Fruit fly (Drosophila melanogaster) whole organism, embryonic: ENCODE data around the gene Hpd.

ENCODE experiments used
- CG10543 ChIP-seq: fragments of 200-800 bp; sonication (Bioruptor generic); optimal IDR thresholded peaks from 3 replicates; lab custom pipeline; 2017; ENCODE audit warnings: missing biosample characterization, mild to moderate bottlenecking, missing genetic modification characterization, moderate library complexity
- CG11093 ChIP-seq: fragments of 200-800 bp; sonication (Bioruptor generic); IDR thresholded peaks from 3 replicates; pipeline ENCODE4 v1.3.6; 2022; ENCODE audit warnings: missing biosample characterization, missing genetic modification characterization
- CG11504 ChIP-seq: fragments of 200-800 bp; sonication (Bioruptor generic); optimal IDR thresholded peaks from 3 replicates; lab custom pipeline; 2019; ENCODE audit warnings: missing biosample characterization, mild to moderate bottlenecking, missing genetic modification characterization, moderate library complexity
- CG12744 ChIP-seq: fragments of 200-800 bp; sonication (Bioruptor generic); optimal IDR thresholded peaks from 2 replicates; lab custom pipeline; 2016; ENCODE audit warnings: missing biosample characterization, missing genetic modification characterization
- CG13894 ChIP-seq: fragments of 200-800 bp; sonication (Bioruptor generic); optimal IDR thresholded peaks from 3 replicates; lab custom pipeline; 2018; ENCODE audit warnings: missing biosample characterization, mild to moderate bottlenecking, missing genetic modification characterization, moderate library complexity
- CG14667 ChIP-seq: fragments of 200-800 bp; sonication (Bioruptor generic); IDR thresholded peaks from 2 replicates; pipeline ENCODE4 v1.3.6; 2022; ENCODE audit warnings: missing biosample characterization, missing genetic modification characterization
- CG14710 ChIP-seq: fragments of 200-800 bp; sonication (Bioruptor generic); optimal IDR thresholded peaks from 3 replicates; lab custom pipeline; 2019; ENCODE audit warnings: missing biosample characterization, mild to moderate bottlenecking, missing genetic modification characterization, moderate library complexity
- CG15479 ChIP-seq: fragments of 200-800 bp; sonication (Bioruptor generic); optimal IDR thresholded peaks from 3 replicates; lab custom pipeline; 2019; ENCODE audit warnings: missing biosample characterization, mild to moderate bottlenecking, missing genetic modification characterization, moderate library complexity
- CG17186 ChIP-seq: fragments of 200-800 bp; sonication (Bioruptor generic); optimal IDR thresholded peaks from 3 replicates; lab custom pipeline; 2017; ENCODE audit warnings: missing biosample characterization, missing genetic modification reagents, missing genetic modification characterization
- CG2199 ChIP-seq: fragments of 200-800 bp; sonication (Bioruptor generic); IDR thresholded peaks from 3 replicates; pipeline ENCODE4 v1.3.6; 2022; ENCODE audit warnings: missing biosample characterization, missing genetic modification characterization
- CG30020 ChIP-seq: fragments of 200-800 bp; optimal IDR thresholded peaks from 2 replicates; lab custom pipeline; 2019; ENCODE audit warnings: missing biosample characterization, mild to moderate bottlenecking, missing genetic modification characterization, moderate library complexity
- CG3065 ChIP-seq: fragments of 200-800 bp; sonication (Bioruptor generic); optimal IDR thresholded peaks from 2 replicates; lab custom pipeline; 2016; ENCODE audit warnings: missing biosample characterization, missing genetic modification characterization
- CG31441 ChIP-seq: fragments of 200-800 bp; sonication (Bioruptor generic); IDR thresholded peaks from 2 replicates; pipeline ENCODE4 v1.3.6; 2022; ENCODE audit warnings: missing biosample characterization, missing genetic modification characterization
- CG3163 ChIP-seq: fragments of 200-800 bp; sonication (Bioruptor generic); optimal IDR thresholded peaks from 3 replicates; lab custom pipeline; 2016; ENCODE audit warnings: missing biosample characterization, missing genetic modification characterization
- CG3838 ChIP-seq: fragments of 200-800 bp; sonication (Bioruptor generic); optimal IDR thresholded peaks from 3 replicates; lab custom pipeline; 2016; ENCODE audit warnings: missing biosample characterization, missing genetic modification characterization
- CG42726 ChIP-seq: fragments of 200-800 bp; sonication (Bioruptor generic); IDR thresholded peaks from 2 replicates; pipeline ENCODE4 v1.3.6; 2022; ENCODE audit warnings: missing biosample characterization, missing genetic modification characterization; ENCODE audit not compliant: partially characterized antibody
- CG4707 ChIP-seq: fragments of 200-800 bp; sonication (Bioruptor generic); optimal IDR thresholded peaks from 2 replicates; lab custom pipeline; 2018; ENCODE audit warnings: missing biosample characterization, mild to moderate bottlenecking, missing genetic modification characterization, moderate library complexity
- CG4854 ChIP-seq: fragments of 200-800 bp; sonication (Bioruptor generic); optimal IDR thresholded peaks from 2 replicates; lab custom pipeline; 2016; ENCODE audit warnings: missing biosample characterization, missing genetic modification characterization, inconsistent platforms
- CG6689 ChIP-seq: fragments of 200-800 bp; sonication (Bioruptor generic); IDR thresholded peaks from 2 replicates; pipeline ENCODE4 v1.3.6; 2022; ENCODE audit warnings: missing biosample characterization, missing genetic modification characterization
- CG6765 ChIP-seq: fragments of 200-800 bp; sonication (Bioruptor generic); optimal IDR thresholded peaks from 3 replicates; lab custom pipeline; 2017; ENCODE audit warnings: missing biosample characterization, mild to moderate bottlenecking, missing genetic modification characterization
- CrebB ChIP-seq: fragments of 200-800 bp; sonication (Bioruptor generic); optimal IDR thresholded peaks from 3 replicates; lab custom pipeline; 2018; ENCODE audit warnings: missing biosample characterization, mild to moderate bottlenecking, missing genetic modification characterization
- D ChIP-seq, 2 experiments: fragments of 200-800 bp in 1 of 2; fragments of >200 bp in 1 of 2; sonication (Bioruptor generic) in 1 of 2; optimal IDR thresholded peaks; 2 replicates in 1 of 2; 3 replicates in 1 of 2; lab custom pipeline; 2017; ENCODE audit warnings: mild to moderate bottlenecking in 1 of 2, missing biosample characterization in 1 of 2, missing genetic modification characterization in 1 of 2, missing genetic modification reagents in 1 of 2
- Dfd ChIP-seq, 2 experiments: fragments of >200 bp; optimal IDR thresholded peaks; 2 replicates each; lab custom pipeline; 2017; ENCODE audit warnings: missing biosample characterization in 2 of 2, missing genetic modification characterization in 2 of 2
- ERR ChIP-seq: fragments of 200-800 bp; sonication (Bioruptor generic); optimal IDR thresholded peaks from 2 replicates; lab custom pipeline; 2016; ENCODE audit warnings: missing biosample characterization, missing genetic modification characterization
- Fer1 ChIP-seq: fragments of 200-800 bp; sonication (Bioruptor generic); optimal IDR thresholded peaks from 2 replicates; lab custom pipeline; 2017; ENCODE audit warnings: missing biosample characterization, mild to moderate bottlenecking, missing genetic modification characterization
- H15 ChIP-seq: fragments of 200-800 bp; sonication (Bioruptor generic); IDR thresholded peaks from 3 replicates; pipeline ENCODE4 v1.3.6; 2022; ENCODE audit warnings: missing biosample characterization, missing genetic modification characterization
- Hand ChIP-seq: fragments of 200-800 bp; sonication (Bioruptor generic); optimal IDR thresholded peaks from 2 replicates; lab custom pipeline; 2017; ENCODE audit warnings: mild to moderate bottlenecking, missing biosample characterization, missing genetic modification reagents, missing genetic modification characterization
- Pdp1 ChIP-seq, 2 experiments: fragments of 200-800 bp; sonication (Bioruptor generic); optimal IDR thresholded peaks; 3 replicates each; lab custom pipeline; 2016; ENCODE audit warnings: missing biosample characterization in 2 of 2, missing genetic modification characterization in 2 of 2, mild to moderate bottlenecking in 1 of 2, moderate library complexity in 1 of 2
- Poxn ChIP-seq: fragments of 200-800 bp; sonication (Bioruptor generic); IDR thresholded peaks from 2 replicates; pipeline ENCODE4 v1.3.6; 2022; ENCODE audit warnings: missing biosample characterization, missing genetic modification characterization
- Side ChIP-seq: fragments of 200-800 bp; sonication (Bioruptor generic); optimal IDR thresholded peaks from 2 replicates; lab custom pipeline; 2016; ENCODE audit warnings: missing biosample characterization, missing genetic modification characterization
- Ssrp ChIP-seq: fragments of 200-800 bp; sonication (Bioruptor generic); optimal IDR thresholded peaks from 2 replicates; lab custom pipeline; 2018; ENCODE audit warnings: missing biosample characterization, mild to moderate bottlenecking, missing genetic modification characterization, moderate library complexity
- btn ChIP-seq: fragments of 200-800 bp; sonication (Bioruptor generic); optimal IDR thresholded peaks from 2 replicates; lab custom pipeline; 2016; ENCODE audit warnings: missing biosample characterization, missing genetic modification characterization
- crc ChIP-seq: fragments of 200-800 bp; sonication (Bioruptor generic); optimal IDR thresholded peaks from 2 replicates; lab custom pipeline; 2016; ENCODE audit warnings: missing biosample characterization, missing genetic modification characterization
- dmrt99B ChIP-seq: fragments of 200-800 bp; sonication (Bioruptor generic); optimal IDR thresholded peaks from 2 replicates; lab custom pipeline; 2018; ENCODE audit warnings: missing biosample characterization, mild to moderate bottlenecking, missing genetic modification characterization, moderate library complexity
- esg ChIP-seq: fragments of 200-800 bp; sonication (Bioruptor generic); conservative IDR thresholded peaks from 2 replicates; pipeline ENCODE4 v1.3.6; 2022; ENCODE audit warnings: missing biosample characterization, missing genetic modification characterization
- gem ChIP-seq: fragments of 200-800 bp; sonication (Bioruptor generic); optimal IDR thresholded peaks from 2 replicates; lab custom pipeline; 2019; ENCODE audit warnings: missing biosample characterization, mild to moderate bottlenecking, missing genetic modification characterization, moderate library complexity
- gsb ChIP-seq: fragments of 200-800 bp; sonication (Bioruptor generic); IDR thresholded peaks from 2 replicates; pipeline ENCODE4 v1.3.6; 2022; ENCODE audit warnings: missing biosample characterization, missing genetic modification characterization
- her ChIP-seq: fragments of 200-800 bp; sonication (Bioruptor generic); optimal IDR thresholded peaks from 2 replicates; lab custom pipeline; 2016; ENCODE audit warnings: missing biosample characterization, missing genetic modification characterization
- jumu ChIP-seq: fragments of 200-800 bp; sonication (Bioruptor generic); optimal IDR thresholded peaks from 3 replicates; lab custom pipeline; 2016; ENCODE audit warnings: missing biosample characterization, missing genetic modification characterization
- kah ChIP-seq: fragments of 200-800 bp; sonication (Bioruptor generic); optimal IDR thresholded peaks from 2 replicates; lab custom pipeline; 2018; ENCODE audit warnings: missing biosample characterization, mild to moderate bottlenecking, missing genetic modification characterization
- otp ChIP-seq: fragments of 200-800 bp; sonication (Bioruptor generic); IDR thresholded peaks from 3 replicates; pipeline ENCODE4, ENCODE4 v1.3.6; 2022; ENCODE audit warnings: missing biosample characterization, missing genetic modification characterization
- pan ChIP-seq, 4 experiments: fragments of >200 bp in 3 of 4; fragments of 200-800 bp in 1 of 4; sonication (Bioruptor generic) in 1 of 4; optimal IDR thresholded peaks in 3 of 4; IDR thresholded peaks in 1 of 4; 2 replicates each; pipeline versions ENCODE4 v1.3.6 to Lab custom; 2017 to 2022; ENCODE audit warnings: missing biosample characterization in 2 of 4, missing genetic modification characterization in 2 of 4, mixed read lengths in 1 of 4
- pb ChIP-seq: fragments of 200-800 bp; sonication (Bioruptor generic); optimal IDR thresholded peaks from 3 replicates; lab custom pipeline; 2016; ENCODE audit warnings: missing biosample characterization, missing genetic modification characterization
- pnt ChIP-seq: fragments of 200-800 bp; sonication (Bioruptor generic); optimal IDR thresholded peaks from 3 replicates; lab custom pipeline; 2016; ENCODE audit warnings: missing biosample characterization, missing genetic modification characterization
- stc ChIP-seq: fragments of 200-800 bp; sonication (Bioruptor generic); IDR thresholded peaks from 2 replicates; pipeline ENCODE4 v1.3.6; 2022; ENCODE audit warnings: missing biosample characterization, missing genetic modification characterization
- tap ChIP-seq: fragments of 200-800 bp; optimal IDR thresholded peaks from 3 replicates; lab custom pipeline; 2019; ENCODE audit warnings: missing biosample characterization, mild to moderate bottlenecking, missing genetic modification characterization, moderate library complexity
- tna ChIP-seq: fragments of 200-800 bp; sonication (Bioruptor generic); IDR thresholded peaks from 2 replicates; pipeline ENCODE4 v1.3.6; 2022; ENCODE audit warnings: missing biosample characterization, missing genetic modification characterization; ENCODE audit not compliant: partially characterized antibody
- tup ChIP-seq: fragments of 200-800 bp; sonication (Bioruptor generic); optimal IDR thresholded peaks from 2 replicates; lab custom pipeline; 2016; ENCODE audit warnings: missing biosample characterization, mild to moderate bottlenecking, missing genetic modification characterization, moderate library complexity
- z ChIP-seq: fragments of 200-800 bp; sonication (Bioruptor generic); IDR thresholded peaks from 3 replicates; pipeline ENCODE4 v1.3.6; 2022; ENCODE audit warnings: missing biosample characterization, missing genetic modification characterization

Gene Hpd

dm6 chr3L:20399550-20400109 is 40.0 kb downstream of the Hpd start (continued):
- TF ChIP-seq Poxn (GFP tag; lab: Robert Waterston, UW) (peak; percentile 19; the same call in 1 of the 2 replicates), her (GFP tag; lab: Kevin White, UChicago) (peak; percentile 77), stc (peak; percentile 84), ERR (GFP tag; lab: Kevin White, UChicago) (peak; percentile 62), z (GFP tag; lab: Robert Waterston, UW) (no peak), D (optimal IDR thresholded peaks at IDR 0.05; lab: Kevin White, UChicago) (no peak), D (GFP tag; optimal IDR thresholded peaks at IDR 0.05; lab: Kevin White, UChicago) (peak; percentile 81), H15 (GFP tag; lab: Robert Waterston, UW) (peak; percentile 77), CG17186 (peak; percentile 29), kah (GFP tag; lab: Kevin White, UChicago) (peak; percentile 70), CG14710 (tag; lab: Kevin White, UChicago) (peak; percentile 72), CG3065 (GFP tag; lab: Kevin White, UChicago) (peak; percentile 77), Pdp1 (GFP tag; optimal IDR thresholded peaks at IDR 0.05; lab: Kevin White, UChicago) (peak; percentile 81 to 88), pnt (GFP tag; lab: Kevin White, UChicago) (peak; percentile 60), CG12744 (peak; percentile 78), tup (peak; percentile 56), CG4707 (GFP tag; lab: Kevin White, UChicago) (peak; percentile 56), pan (optimal IDR thresholded peaks at IDR 0.05; lab: Kevin White, UChicago) (no peak), pan (GFP tag; optimal IDR thresholded peaks at IDR 0.05 in 1 of 2, IDR thresholded peaks at IDR 0.05 in 1 of 2) (peak in 1 of 2 experiments; percentile 89), CG3838 (peak; percentile 48), CG30020 (tag; lab: Kevin White, UChicago) (peak; percentile 63), Side (peak; percentile 67), Ssrp (tag; lab: Kevin White, UChicago) (peak; percentile 83), gsb (GFP tag; lab: Robert Waterston, UW) (peak; percentile 87), CG31441 (GFP tag; lab: Robert Waterston, UW) (peak; percentile 93), otp (GFP tag; lab: Robert Waterston, UW) (peak; percentile 74; the same call in 1 of the 3 replicates), crc (GFP tag; lab: Kevin White, UChicago) (peak; percentile 69), dmrt99B (tag; lab: Kevin White, UChicago) (peak; percentile 94), CG3163 (peak; percentile 50), CG6765 (peak; percentile 85), CG2199 (GFP tag; lab: Robert Waterston, UW) (no peak; the same call in 1 of the 3 replicates), esg (peak; percentile 72), gem (peak; percentile 93), CG4854 (GFP tag; lab: Kevin White, UChicago) (peak; percentile 75), CG10543 (peak; percentile 92), jumu (GFP tag; lab: Kevin White, UChicago) (peak; percentile 52), tap (peak; percentile 92), CG13894 (tag; lab: Kevin White, UChicago) (peak; percentile 79), btn (peak; percentile 45), CrebB (tag; lab: Kevin White, UChicago) (peak; percentile 77), CG15479 (GFP tag; lab: Kevin White, UChicago) (peak; percentile 7), CG6689 (peak; percentile 88), Fer1 (GFP tag; lab: Kevin White, UChicago) (peak; percentile 88), tna (GFP tag; lab: Robert Waterston, UW) (no peak), Hand (GFP tag; lab: Kevin White, UChicago) (peak; percentile 84), CG11093 (GFP tag; lab: Robert Waterston, UW) (peak; percentile 85), CG11504 (tag; lab: Kevin White, UChicago) (peak; percentile 91), CG14667 (GFP tag; lab: Robert Waterston, UW) (peak; percentile 74), Dfd (GFP tag; optimal IDR thresholded peaks at IDR 0.05; lab: Kevin White, UChicago) (no peak), pb (peak; percentile 81), CG42726 (GFP tag; lab: Robert Waterston, UW) (no peak)
